Worm (Caenorhabditis elegans) whole organism, L4/young adult: ENCODE data around the gene ostb-1.

Experiments used
- dao-5 ChIP-seq: sonication (generic microtip); optimal IDR thresholded peaks from 2 replicates; lab custom pipeline; 2016; ENCODE audit warnings: missing genotype, missing genetic modification characterization, moderate library complexity, missing compliant biosample characterization
- him-1 ChIP-seq: sonication (generic microtip); optimal IDR thresholded peaks from 2 replicates; lab custom pipeline; 2016; ENCODE audit warnings: missing genotype, missing genetic modification reagents, missing genetic modification characterization, missing compliant biosample characterization

ce11 chrII:7857485-7858010, 6.8 kb upstream of the ostb-1 start, which contains the start of the genes cec-3 and T09A5.15:
- TF ChIP-seq dao-5: no peak
- no peak for TF ChIP-seq him-1
